Worm (Caenorhabditis elegans) whole organism, L4/young adult: ENCODE results near the gene ant-1.3.

Source experiments
- W03F9.2 ChIP-seq: fragments of 150-350 bp; optimal IDR thresholded peaks from 2 replicates; lab custom pipeline; 2014; ENCODE audit warnings: missing biosample characterization, missing genetic modification characterization
- dao-5 ChIP-seq: sonication (generic microtip); optimal IDR thresholded peaks from 2 replicates; lab custom pipeline; 2016; ENCODE audit warnings: missing genotype, missing genetic modification characterization, moderate library complexity, missing compliant biosample characterization

ce11 chrIV:9717844-9718243, 8.7 kb upstream of the ant-1.3 start:
- TF ChIP-seq W03F9.2 (tag; lab: Kevin White, UChicago) (no peak), dao-5 (tag; lab: Kevin White, UChicago) (no peak)
